Fruit fly (Drosophila melanogaster) whole organism, embryonic: Measurements from ENCODE around the gene CG42819.

Experiments used
- Bgb ChIP-seq: fragments of 200-800 bp; sonication (Bioruptor generic); IDR thresholded peaks from 2 replicates; pipeline ENCODE4 v1.3.6; 2022; ENCODE audit warnings: missing biosample characterization, missing genetic modification characterization; ENCODE audit not compliant: partially characterized antibody
- Blimp-1 ChIP-seq: fragments of 200-800 bp; sonication (Bioruptor generic); optimal IDR thresholded peaks from 3 replicates; lab custom pipeline; 2018; ENCODE audit warnings: missing biosample characterization, missing genetic modification characterization, mild to moderate bottlenecking, moderate library complexity, missing genetic modification reagents
- CG11085 ChIP-seq: fragments of 200-800 bp; sonication (Bioruptor generic); IDR thresholded peaks from 2 replicates; pipeline ENCODE4 v1.3.6; 2022; ENCODE audit warnings: missing biosample characterization, missing genetic modification characterization
- CG11247 ChIP-seq: fragments of 200-800 bp; sonication (Bioruptor generic); IDR thresholded peaks from 2 replicates; pipeline ENCODE4 v1.3.6; 2022; ENCODE audit warnings: missing biosample characterization, missing genetic modification characterization
- CG11695 ChIP-seq: fragments of 200-800 bp; sonication (Bioruptor generic); IDR thresholded peaks from 3 replicates; pipeline ENCODE4 v1.3.6; 2022; ENCODE audit warnings: missing biosample characterization, missing genetic modification characterization
- CG15479 ChIP-seq: fragments of 200-800 bp; sonication (Bioruptor generic); optimal IDR thresholded peaks from 3 replicates; lab custom pipeline; 2019; ENCODE audit warnings: missing biosample characterization, mild to moderate bottlenecking, missing genetic modification characterization, moderate library complexity
- CG16813 ChIP-seq: fragments of 200-800 bp; sonication (Bioruptor generic); IDR thresholded peaks from 3 replicates; pipeline ENCODE4 v1.3.6; 2022; ENCODE audit warnings: missing biosample characterization, missing genetic modification characterization; ENCODE audit not compliant: partially characterized antibody
- CG18764 ChIP-seq: fragments of 200-800 bp; sonication (Bioruptor generic); optimal IDR thresholded peaks from 3 replicates; lab custom pipeline; 2016; ENCODE audit warnings: missing biosample characterization, missing genetic modification characterization
- CG2889 ChIP-seq: fragments of 200-800 bp; sonication (Bioruptor generic); IDR thresholded peaks from 3 replicates; pipeline ENCODE4 v1.3.6; 2022; ENCODE audit warnings: missing biosample characterization, missing genetic modification characterization
- CG30431 ChIP-seq: fragments of 200-800 bp; sonication (Bioruptor generic); optimal IDR thresholded peaks from 2 replicates; lab custom pipeline; 2017; ENCODE audit warnings: missing biosample characterization, missing genetic modification characterization
- CG33557 ChIP-seq: fragments of 200-800 bp; sonication (Bioruptor generic); optimal IDR thresholded peaks from 2 replicates; lab custom pipeline; 2019; ENCODE audit warnings: missing biosample characterization, mild to moderate bottlenecking, missing genetic modification characterization, moderate library complexity
- CG4282 ChIP-seq: fragments of 200-800 bp; sonication (Bioruptor generic); optimal IDR thresholded peaks from 2 replicates; lab custom pipeline; 2016; ENCODE audit warnings: missing biosample characterization, missing genetic modification characterization
- CG4360 ChIP-seq: fragments of 200-800 bp; sonication (Bioruptor generic); IDR thresholded peaks from 2 replicates; pipeline ENCODE4 v1.3.6; 2022; ENCODE audit warnings: missing biosample characterization, missing genetic modification characterization
- CG4730 ChIP-seq: fragments of 200-800 bp; sonication (Bioruptor generic); IDR thresholded peaks from 2 replicates; pipeline ENCODE4 v1.3.6; 2022; ENCODE audit warnings: missing biosample characterization, missing genetic modification characterization
- CG7372 ChIP-seq: fragments of 200-800 bp; sonication (Bioruptor generic); IDR thresholded peaks from 2 replicates; pipeline ENCODE4 v1.3.6; 2022; ENCODE audit warnings: missing biosample characterization, missing genetic modification characterization
- CG8944 ChIP-seq: fragments of 200-800 bp; sonication (Bioruptor generic); optimal IDR thresholded peaks from 3 replicates; lab custom pipeline; 2016; ENCODE audit warnings: missing biosample characterization, missing genetic modification characterization
- Dek ChIP-seq: fragments of 200-800 bp; sonication (Bioruptor generic); optimal IDR thresholded peaks from 3 replicates; lab custom pipeline; 2019; ENCODE audit warnings: missing biosample characterization, mild to moderate bottlenecking, missing genetic modification characterization, moderate library complexity
- Dfd ChIP-seq, 2 experiments: fragments of >200 bp; optimal IDR thresholded peaks; 2 replicates each; lab custom pipeline; 2017; ENCODE audit warnings: missing biosample characterization in 2 of 2, missing genetic modification characterization in 2 of 2
- ERR ChIP-seq: fragments of 200-800 bp; sonication (Bioruptor generic); optimal IDR thresholded peaks from 2 replicates; lab custom pipeline; 2016; ENCODE audit warnings: missing biosample characterization, missing genetic modification characterization
- Ets97D ChIP-seq: fragments of 200-800 bp; sonication (Bioruptor generic); optimal IDR thresholded peaks from 3 replicates; lab custom pipeline; 2016; ENCODE audit warnings: missing biosample characterization, missing genetic modification characterization
- Fer1 ChIP-seq: fragments of 200-800 bp; sonication (Bioruptor generic); optimal IDR thresholded peaks from 2 replicates; lab custom pipeline; 2017; ENCODE audit warnings: missing biosample characterization, mild to moderate bottlenecking, missing genetic modification characterization
- Fer3 ChIP-seq: fragments of 200-800 bp; sonication (Bioruptor generic); optimal IDR thresholded peaks from 2 replicates; lab custom pipeline; 2018; ENCODE audit warnings: missing biosample characterization, mild to moderate bottlenecking, missing genetic modification characterization, moderate library complexity
- HLH3B ChIP-seq: fragments of 200-800 bp; sonication (Bioruptor generic); IDR thresholded peaks from 2 replicates; pipeline ENCODE4 v1.3.6; 2022; ENCODE audit warnings: missing biosample characterization, missing genetic modification characterization
- Max ChIP-seq: fragments of 200-800 bp; sonication (Bioruptor generic); optimal IDR thresholded peaks from 2 replicates; lab custom pipeline; 2016; ENCODE audit warnings: missing biosample characterization, mild to moderate bottlenecking, missing genetic modification characterization
- Rx ChIP-seq: fragments of 200-800 bp; sonication (Bioruptor generic); IDR thresholded peaks from 2 replicates; pipeline ENCODE4 v1.3.6; 2022; ENCODE audit warnings: missing biosample characterization, missing genetic modification characterization
- Side ChIP-seq: fragments of 200-800 bp; sonication (Bioruptor generic); optimal IDR thresholded peaks from 2 replicates; lab custom pipeline; 2016; ENCODE audit warnings: missing biosample characterization, missing genetic modification characterization
- Taf1 ChIP-seq: fragments of 200-800 bp; sonication (Bioruptor generic); IDR thresholded peaks from 2 replicates; pipeline ENCODE4 v1.3.6; 2022; ENCODE audit warnings: missing biosample characterization, missing genetic modification characterization
- al ChIP-seq: fragments of 200-800 bp; sonication (Bioruptor generic); IDR thresholded peaks from 2 replicates; pipeline ENCODE4 v1.3.6; 2022; ENCODE audit warnings: missing biosample characterization, missing genetic modification characterization
- croc ChIP-seq: fragments of 200-800 bp; sonication (Bioruptor generic); conservative IDR thresholded peaks from 3 replicates; pipeline ENCODE4 v1.3.6; 2022; ENCODE audit warnings: missing biosample characterization, missing genetic modification characterization
- danr ChIP-seq: fragments of 200-800 bp; sonication (Bioruptor generic); IDR thresholded peaks from 2 replicates; pipeline ENCODE4 v1.3.6; 2022; ENCODE audit warnings: missing biosample characterization, missing genetic modification characterization
- dmrt11E ChIP-seq: fragments of 200-800 bp; sonication (Bioruptor generic); optimal IDR thresholded peaks from 3 replicates; lab custom pipeline; 2018; ENCODE audit warnings: missing biosample characterization, mild to moderate bottlenecking, missing genetic modification characterization, moderate library complexity
- dpn ChIP-seq, 2 experiments: fragments of 200-800 bp; sonication (Bioruptor generic); optimal IDR thresholded peaks; 3 replicates each; lab custom pipeline; 2016; ENCODE audit warnings: missing biosample characterization in 2 of 2, missing genetic modification characterization in 2 of 2
- eve ChIP-seq, 2 experiments: fragments of >200 bp; optimal IDR thresholded peaks; 2 replicates each; lab custom pipeline; 2017; ENCODE audit warnings: missing biosample characterization in 2 of 2, missing genetic modification characterization in 2 of 2
- gem ChIP-seq: fragments of 200-800 bp; sonication (Bioruptor generic); optimal IDR thresholded peaks from 2 replicates; lab custom pipeline; 2019; ENCODE audit warnings: missing biosample characterization, mild to moderate bottlenecking, missing genetic modification characterization, moderate library complexity
- hb ChIP-seq: fragments of 200-800 bp; sonication (Bioruptor generic); IDR thresholded peaks from 3 replicates; pipeline ENCODE4 v1.3.6; 2022; ENCODE audit warnings: missing biosample characterization, missing genetic modification characterization; ENCODE audit not compliant: partially characterized antibody
- kay ChIP-seq: fragments of 200-800 bp; sonication (Bioruptor generic); optimal IDR thresholded peaks from 2 replicates; lab custom pipeline; 2016; ENCODE audit warnings: missing biosample characterization, missing genetic modification characterization
- kni ChIP-seq: fragments of 200-800 bp; sonication (Bioruptor generic); optimal IDR thresholded peaks from 3 replicates; lab custom pipeline; 2017; ENCODE audit warnings: mild to moderate bottlenecking, missing biosample characterization, missing genetic modification reagents, missing genetic modification characterization
- lmd ChIP-seq: fragments of 200-800 bp; sonication (Bioruptor generic); IDR thresholded peaks from 2 replicates; pipeline ENCODE4 v1.3.6; 2022; ENCODE audit warnings: missing biosample characterization, missing genetic modification characterization
- luna ChIP-seq: fragments of 200-800 bp; sonication (Bioruptor generic); optimal IDR thresholded peaks from 2 replicates; lab custom pipeline; 2016; ENCODE audit warnings: missing biosample characterization, missing genetic modification characterization
- mam ChIP-seq: fragments of 200-800 bp; sonication (Bioruptor generic); optimal IDR thresholded peaks from 3 replicates; lab custom pipeline; 2016; ENCODE audit warnings: missing biosample characterization, missing genetic modification characterization
- onecut ChIP-seq: fragments of 200-800 bp; sonication (Bioruptor generic); IDR thresholded peaks from 2 replicates; pipeline ENCODE4 v1.3.6; 2022; ENCODE audit warnings: missing biosample characterization, missing genetic modification characterization
- otp ChIP-seq: fragments of 200-800 bp; sonication (Bioruptor generic); IDR thresholded peaks from 3 replicates; pipeline ENCODE4, ENCODE4 v1.3.6; 2022; ENCODE audit warnings: missing biosample characterization, missing genetic modification characterization
- pan ChIP-seq, 4 experiments: fragments of >200 bp in 3 of 4; fragments of 200-800 bp in 1 of 4; sonication (Bioruptor generic) in 1 of 4; optimal IDR thresholded peaks in 3 of 4; IDR thresholded peaks in 1 of 4; 2 replicates each; pipeline versions ENCODE4 v1.3.6 to Lab custom; 2017 to 2022; ENCODE audit warnings: missing biosample characterization in 2 of 4, missing genetic modification characterization in 2 of 4, mixed read lengths in 1 of 4
- repo ChIP-seq: fragments of 200-800 bp; sonication (Bioruptor generic); optimal IDR thresholded peaks from 2 replicates; lab custom pipeline; 2016; ENCODE audit warnings: missing biosample characterization, missing genetic modification characterization
- slou ChIP-seq: fragments of 200-800 bp; sonication (Bioruptor generic); optimal IDR thresholded peaks from 3 replicates; lab custom pipeline; 2016; ENCODE audit warnings: missing biosample characterization, missing genetic modification characterization
- sna ChIP-seq: fragments of 200-800 bp; sonication (Bioruptor generic); IDR thresholded peaks from 2 replicates; pipeline ENCODE4 v1.3.6; 2022; ENCODE audit warnings: missing biosample characterization, missing genetic modification characterization; ENCODE audit not compliant: partially characterized antibody
- tap ChIP-seq: fragments of 200-800 bp; optimal IDR thresholded peaks from 3 replicates; lab custom pipeline; 2019; ENCODE audit warnings: missing biosample characterization, mild to moderate bottlenecking, missing genetic modification characterization, moderate library complexity
- z ChIP-seq: fragments of 200-800 bp; sonication (Bioruptor generic); IDR thresholded peaks from 3 replicates; pipeline ENCODE4 v1.3.6; 2022; ENCODE audit warnings: missing biosample characterization, missing genetic modification characterization

Gene CG42819

DNA sequence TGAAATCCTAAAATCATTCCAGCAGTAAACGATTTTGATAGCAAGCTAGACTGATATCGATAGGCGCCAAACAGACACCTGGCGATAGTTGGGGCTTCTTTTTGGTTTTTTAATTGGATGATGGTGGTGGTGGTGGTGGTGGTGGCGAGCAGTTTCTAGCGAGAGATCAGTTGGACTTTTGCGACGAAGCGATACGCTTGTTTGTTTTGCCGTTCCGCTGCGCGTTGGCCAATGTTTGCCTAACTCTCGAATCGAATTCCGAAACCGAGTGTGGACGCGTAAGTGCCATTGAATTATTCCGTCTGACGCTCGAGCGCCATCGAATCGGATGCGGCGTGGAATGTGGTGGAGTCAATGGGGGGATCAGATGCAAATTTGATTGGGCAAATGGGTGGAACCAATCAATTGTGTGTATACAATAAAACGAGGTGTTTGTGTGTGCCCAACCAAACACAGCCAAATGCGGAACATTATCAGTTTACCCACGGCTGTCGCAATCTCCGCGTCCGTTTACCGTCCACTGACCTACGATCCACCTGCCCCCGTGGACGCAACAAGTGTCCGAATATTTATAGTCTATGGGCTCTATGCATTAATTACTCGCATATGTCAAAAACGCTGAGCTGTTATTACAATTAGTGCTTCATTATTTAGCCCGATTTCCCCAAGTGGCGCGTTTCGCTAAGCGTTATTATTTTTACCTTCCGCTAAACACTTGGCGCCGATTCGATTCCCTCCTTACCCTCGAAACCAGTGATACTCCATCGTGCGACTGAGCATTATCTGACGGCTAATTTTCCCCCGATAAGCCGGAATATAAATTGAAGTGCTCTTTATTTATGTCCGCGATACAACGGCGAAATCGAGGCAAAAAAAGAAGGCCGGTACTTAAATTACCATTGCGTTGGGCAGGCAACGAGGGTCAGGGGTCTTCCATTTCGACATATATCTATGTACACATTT, 18.5 kb downstream of the CG42819 start, which contains the start of gene CG17292 (continued):
- peak; percentile 62; the same call in 1 of the 2 replicates for TF ChIP-seq CG11247 (GFP tag; lab: Robert Waterston, UW)
- peak; percentile 39 for TF ChIP-seq CG4282 (GFP tag; lab: Kevin White, UChicago)
- peak; percentile 66 for TF ChIP-seq Dek
- peak; percentile 80 for TF ChIP-seq CG16813 (GFP tag; lab: Robert Waterston, UW)
- TF ChIP-seq Taf1 (GFP tag; lab: Robert Waterston, UW): 0 out of 2 replicates have a peak, but pooled peaks have one; percentile 10
- no peak for TF ChIP-seq CG30431
- peak; percentile 3 for TF ChIP-seq mam (GFP tag; lab: Kevin White, UChicago)
- TF ChIP-seq Rx (GFP tag; lab: Robert Waterston, UW): peak; percentile 35; the same call in 1 of the 2 replicates
- TF ChIP-seq kay (GFP tag; lab: Kevin White, UChicago): no peak
- TF ChIP-seq danr (GFP tag; lab: Robert Waterston, UW): no peak
- TF ChIP-seq Dfd (GFP tag; optimal IDR thresholded peaks at IDR 0.05; lab: Kevin White, UChicago): no peak
- TF ChIP-seq croc (GFP tag; lab: Robert Waterston, UW): no peak
- TF ChIP-seq Blimp-1 (GFP tag; lab: Kevin White, UChicago): peak; percentile 32
- no peak for TF ChIP-seq CG4360
- TF ChIP-seq kni (GFP tag; lab: Kevin White, UChicago): peak; percentile 25
- TF ChIP-seq CG18764 (GFP tag; lab: Kevin White, UChicago): peak; percentile 76
- TF ChIP-seq dpn (GFP tag; optimal IDR thresholded peaks at IDR 0.05; lab: Kevin White, UChicago): peak in 1 of 2 experiments; percentile 59
- peak; percentile 6 for TF ChIP-seq ERR (GFP tag; lab: Kevin White, UChicago)
- TF ChIP-seq CG33557 (GFP tag; lab: Kevin White, UChicago): peak; percentile 24
- TF ChIP-seq sna (GFP tag; lab: Robert Waterston, UW): peak; percentile 89
- no peak for TF ChIP-seq eve (GFP tag; optimal IDR thresholded peaks at IDR 0.05; lab: Kevin White, UChicago)
- no peak for TF ChIP-seq CG4730
- no peak for TF ChIP-seq pan (optimal IDR thresholded peaks at IDR 0.05; lab: Kevin White, UChicago)
- peak in 1 of 2 experiments; percentile 72 for TF ChIP-seq pan (GFP tag; optimal IDR thresholded peaks at IDR 0.05 in 1 of 2, IDR thresholded peaks at IDR 0.05 in 1 of 2)
- no peak for TF ChIP-seq dmrt11E (tag; lab: Kevin White, UChicago)
- TF ChIP-seq Bgb: peak; percentile 94
- no peak for TF ChIP-seq CG8944 (GFP tag; lab: Kevin White, UChicago)
- TF ChIP-seq onecut: peak; percentile 54; the same call in 1 of the 2 replicates
- TF ChIP-seq repo (GFP tag; lab: Kevin White, UChicago): peak; percentile 26
- TF ChIP-seq CG11695 (GFP tag; lab: Robert Waterston, UW): peak; percentile 48; the same call in 1 of the 3 replicates
- no peak for TF ChIP-seq al
- TF ChIP-seq Ets97D (GFP tag; lab: Kevin White, UChicago): peak; percentile 36
- peak; percentile 46 for TF ChIP-seq lmd (GFP tag; lab: Robert Waterston, UW)
- peak; percentile 60 for TF ChIP-seq HLH3B (GFP tag; lab: Robert Waterston, UW)
- peak; percentile 30 for TF ChIP-seq Fer3 (tag; lab: Kevin White, UChicago)
- TF ChIP-seq CG11085: peak; percentile 32; the same call in 1 of the 2 replicates
- no peak for TF ChIP-seq CG2889 (GFP tag; lab: Robert Waterston, UW)
- TF ChIP-seq slou (GFP tag; lab: Kevin White, UChicago): no peak
- TF ChIP-seq gem (tag; lab: Kevin White, UChicago): peak; percentile 41
- TF ChIP-seq Max (GFP tag; lab: Kevin White, UChicago): no peak
- peak; percentile 59; the same call in 1 of the 3 replicates for TF ChIP-seq otp
- no peak for TF ChIP-seq CG15479 (GFP tag; lab: Kevin White, UChicago)
- peak; percentile 43; the same call in 1 of the 2 replicates for TF ChIP-seq CG7372
- TF ChIP-seq Fer1: peak; percentile 74
- TF ChIP-seq luna (GFP tag; lab: Kevin White, UChicago): no peak
- TF ChIP-seq hb (GFP tag; lab: Robert Waterston, UW): peak; percentile 84
- TF ChIP-seq tap (tag; lab: Kevin White, UChicago): peak; percentile 24
- peak; percentile 15; the same call in 1 of the 3 replicates for TF ChIP-seq z (GFP tag; lab: Robert Waterston, UW)
- peak; percentile 43 for TF ChIP-seq Side (GFP tag; lab: Kevin White, UChicago)
